Worm (Caenorhabditis elegans) whole organism, early embryonic: ENCODE measurements around the gene mes-6.

ENCODE experiments used
- F13C5.2 ChIP-seq: sonication (generic microtip); optimal IDR thresholded peaks from 2 replicates; lab custom pipeline; 2017; ENCODE audit warnings: mild to moderate bottlenecking, missing genetic modification characterization, inconsistent platforms, missing compliant biosample characterization
- aly-1 ChIP-seq: sonication (generic microtip); optimal IDR thresholded peaks from 2 replicates; lab custom pipeline; 2016; ENCODE audit warnings: missing genetic modification characterization, missing compliant biosample characterization
- ama-1 ChIP-seq: fragments of 150-350 bp; optimal IDR thresholded peaks from 2 replicates; lab custom pipeline; 2014
- ceh-13 ChIP-seq: fragments of 200-800 bp; sonication (Bioruptor generic); optimal IDR thresholded peaks from 2 replicates; lab custom pipeline; 2018; ENCODE audit warnings: mild to moderate bottlenecking, missing genetic modification characterization, missing compliant biosample characterization
- ets-7 ChIP-seq: sonication (generic microtip); optimal IDR thresholded peaks from 2 replicates; lab custom pipeline; 2016; ENCODE audit warnings: missing genotype, missing genetic modification characterization, missing compliant biosample characterization
- flt-1 ChIP-seq: fragments of 200-800 bp; sonication (Bioruptor generic); IDR thresholded peaks from 2 replicates; pipeline ENCODE4 v1.3.6; 2022; ENCODE audit warnings: missing genetic modification characterization, missing compliant biosample characterization
- hmbx-1 ChIP-seq: sonication (generic microtip); optimal IDR thresholded peaks from 2 replicates; lab custom pipeline; 2016; ENCODE audit warnings: mild to moderate bottlenecking, missing genetic modification characterization, missing compliant biosample characterization
- pes-1 ChIP-seq: fragments of 200-800 bp; sonication (Bioruptor generic); IDR thresholded peaks from 2 replicates; pipeline ENCODE4 v1.3.6; 2022; ENCODE audit warnings: missing genetic modification reagents, missing genetic modification characterization, missing compliant biosample characterization
- tra-4 ChIP-seq: sonication (generic microtip); optimal IDR thresholded peaks from 2 replicates; lab custom pipeline; 2017; ENCODE audit warnings: missing genetic modification characterization, missing compliant biosample characterization

- TF ChIP-seq ama-1 (lab: Kevin White, UChicago) = no peak
- no peak for TF ChIP-seq ets-7 (tag; lab: Kevin White, UChicago)
- TF ChIP-seq ceh-13 (GFP tag; lab: Kevin White, UChicago) = no peak
- no peak for TF ChIP-seq tra-4 (tag; lab: Kevin White, UChicago)
- no peak for TF ChIP-seq F13C5.2 (tag; lab: Kevin White, UChicago)
- no peak for TF ChIP-seq pes-1 (GFP tag; lab: Robert Waterston, UW)
- no peak for TF ChIP-seq hmbx-1
- TF ChIP-seq flt-1 (GFP tag; lab: Robert Waterston, UW) = no peak
- TF ChIP-seq aly-1 (tag; lab: Kevin White, UChicago) = no peak
These were observed 47.4 kb upstream of the mes-6 start, which contains the start of gene str-176 for ce11 chrIV:8463716-8464115.
